Worm (Caenorhabditis elegans) whole organism, L1 larva: ENCODE data around the gene col-71.
"Not testable (repeated sequence)": the region's sequence is repeated elsewhere in the genome, so short reads cannot be mapped to it uniquely, and the experiment has no call there.

Experiments
- C04F5.9 ChIP-seq: sonication (generic microtip); optimal IDR thresholded peaks from 2 replicates; lab custom pipeline; 2016; ENCODE audit warnings: missing genetic modification characterization, missing compliant biosample characterization
- F16B12.6 ChIP-seq: fragments of 150-350 bp; optimal IDR thresholded peaks from 2 replicates; lab custom pipeline; 2014; ENCODE audit warnings: missing biosample characterization, missing genetic modification characterization
- Y116A8C.19 ChIP-seq: sonication (generic microtip); optimal IDR thresholded peaks from 2 replicates; lab custom pipeline; 2016; ENCODE audit warnings: missing compliant biosample characterization, missing genetic modification characterization, borderline replicate concordance
- alr-1 ChIP-seq: fragments of 200-800 bp; sonication (Bioruptor generic); optimal IDR thresholded peaks from 2 replicates; lab custom pipeline; 2018; ENCODE audit warnings: borderline replicate concordance, mild to moderate bottlenecking, missing genetic modification characterization, missing compliant biosample characterization
- aly-2 ChIP-seq: fragments of 150-350 bp; optimal IDR thresholded peaks from 2 replicates; lab custom pipeline; 2014; ENCODE audit warnings: missing biosample characterization, missing genetic modification characterization
- ceh-63 ChIP-seq: fragments of 200-800 bp; sonication (Bioruptor generic); optimal IDR thresholded peaks from 2 replicates; lab custom pipeline; 2018; ENCODE audit warnings: mild to moderate bottlenecking, missing genetic modification characterization, missing compliant biosample characterization
- ceh-8 ChIP-seq: fragments of 200-800 bp; sonication (Bioruptor generic); optimal IDR thresholded peaks from 2 replicates; lab custom pipeline; 2018; ENCODE audit warnings: mild to moderate bottlenecking, missing genetic modification characterization, moderate library complexity, missing compliant biosample characterization
- ces-1 ChIP-seq: fragments of 150-350 bp; optimal IDR thresholded peaks from 2 replicates; lab custom pipeline; 2014; ENCODE audit warnings: missing biosample characterization, missing genetic modification reagents, missing genetic modification characterization
- efl-1 ChIP-seq, 4 experiments: fragments of 150-350 bp; optimal IDR thresholded peaks in 3 of 4; peaks in 1 of 4; 1 replicate in 1 of 4; 2 replicates in 3 of 4; lab custom pipeline; 2014; ENCODE audit warnings: missing biosample characterization in 2 of 4, missing genetic modification characterization in 2 of 4, missing genetic modification reagents in 2 of 4
- efl-3 ChIP-seq: fragments of 200-800 bp; sonication (Bioruptor generic); optimal IDR thresholded peaks from 2 replicates; lab custom pipeline; 2018; ENCODE audit warnings: mild to moderate bottlenecking, missing genetic modification characterization, missing compliant biosample characterization
- egl-13 ChIP-seq: sonication (generic microtip); optimal IDR thresholded peaks from 2 replicates; lab custom pipeline; 2016; ENCODE audit warnings: missing genotype, missing genetic modification reagents, missing genetic modification characterization, missing compliant biosample characterization
- egl-27 ChIP-seq, 2 experiments: fragments of 150-350 bp in 1 of 2; sonication (generic microtip); optimal IDR thresholded peaks; 3 replicates each; lab custom pipeline; 2017 to 2018; ENCODE audit warnings: missing biosample characterization in 2 of 2, missing genetic modification characterization in 2 of 2, missing genetic modification reagents in 2 of 2
- elt-2 ChIP-seq: sonication (generic microtip); optimal IDR thresholded peaks from 2 replicates; lab custom pipeline; 2016; ENCODE audit warnings: missing genetic modification characterization, mild to moderate bottlenecking, inconsistent platforms, missing compliant biosample characterization, missing genetic modification reagents
- fkh-4 ChIP-seq: sonication (generic microtip); optimal IDR thresholded peaks from 2 replicates; lab custom pipeline; 2016; ENCODE audit warnings: missing compliant biosample characterization, missing genetic modification characterization, borderline replicate concordance
- fos-1 ChIP-seq: fragments of 150-350 bp; optimal IDR thresholded peaks from 2 replicates; lab custom pipeline; 2014; ENCODE audit warnings: missing biosample characterization, missing genetic modification characterization
- hlh-17 ChIP-seq: fragments of 200-800 bp; sonication (Bioruptor generic); optimal IDR thresholded peaks from 2 replicates; lab custom pipeline; 2018; ENCODE audit warnings: missing genetic modification characterization, mild to moderate bottlenecking, missing compliant biosample characterization, moderate library complexity, borderline replicate concordance
- hpl-2 ChIP-seq: fragments of 150-350 bp; optimal IDR thresholded peaks from 2 replicates; lab custom pipeline; 2014; ENCODE audit warnings: missing biosample characterization, missing genetic modification reagents, missing genetic modification characterization
- irx-1 ChIP-seq: sonication (generic microtip); optimal IDR thresholded peaks from 2 replicates; lab custom pipeline; 2016; ENCODE audit warnings: missing genetic modification characterization, missing compliant biosample characterization
- isw-1 ChIP-seq: fragments of 200-800 bp; sonication (Bioruptor generic); IDR thresholded peaks from 2 replicates; pipeline ENCODE4 v1.3.6; 2022; ENCODE audit warnings: missing genetic modification characterization, missing compliant biosample characterization
- jun-1 ChIP-seq: fragments of 150-350 bp; optimal IDR thresholded peaks from 2 replicates; lab custom pipeline; 2014; ENCODE audit warnings: missing biosample characterization, missing genetic modification reagents, missing genetic modification characterization
- lin-14 ChIP-seq: fragments of 200-800 bp; sonication (Bioruptor generic); optimal IDR thresholded peaks from 2 replicates; lab custom pipeline; 2018; ENCODE audit warnings: mild to moderate bottlenecking, missing genetic modification characterization, moderate library complexity, missing compliant biosample characterization
- lin-15B ChIP-seq: fragments of 150-350 bp; sonication (generic microtip); optimal IDR thresholded peaks from 3 replicates; lab custom pipeline; 2014; ENCODE audit warnings: missing biosample characterization, missing genetic modification characterization
- lin-35 ChIP-seq, 2 experiments: fragments of 150-350 bp; optimal IDR thresholded peaks; 2 replicates each; lab custom pipeline; 2014; ENCODE audit warnings: missing biosample characterization in 2 of 2, missing genetic modification characterization in 2 of 2, missing genetic modification reagents in 2 of 2
- lin-39 ChIP-seq: fragments of 150-350 bp; optimal IDR thresholded peaks from 2 replicates; lab custom pipeline; 2014; ENCODE audit warnings: missing biosample characterization, missing genetic modification reagents, missing genetic modification characterization
- mab-9 ChIP-seq: fragments of 200-800 bp; sonication (Bioruptor generic); IDR thresholded peaks from 2 replicates; pipeline ENCODE4 v1.3.6; 2022; ENCODE audit warnings: missing genetic modification reagents, missing genetic modification characterization, missing compliant biosample characterization
- mef-2 ChIP-seq: fragments of 150-350 bp; optimal IDR thresholded peaks from 2 replicates; lab custom pipeline; 2014; ENCODE audit warnings: missing biosample characterization, missing genetic modification characterization
- nhr-12 ChIP-seq: sonication (generic microtip); optimal IDR thresholded peaks from 2 replicates; lab custom pipeline; 2017; ENCODE audit warnings: missing biosample characterization, missing genetic modification characterization
- nhr-19 ChIP-seq: fragments of 200-800 bp; sonication (Bioruptor generic); conservative IDR thresholded peaks from 2 replicates; pipeline ENCODE4 v1.3.6; 2022; ENCODE audit warnings: missing genetic modification characterization, missing compliant biosample characterization
- nhr-20 ChIP-seq: sonication (generic microtip); optimal IDR thresholded peaks from 2 replicates; lab custom pipeline; 2016; ENCODE audit warnings: mild to moderate bottlenecking, missing genetic modification characterization, missing compliant biosample characterization
- nhr-28 ChIP-seq: fragments of 150-350 bp; optimal IDR thresholded peaks from 2 replicates; lab custom pipeline; 2014; ENCODE audit warnings: missing biosample characterization, missing genetic modification characterization
- nhr-76 ChIP-seq: sonication (generic microtip); optimal IDR thresholded peaks from 2 replicates; lab custom pipeline; 2017; ENCODE audit warnings: missing biosample characterization, missing genetic modification characterization
- nhr-77 ChIP-seq: fragments of 150-350 bp; optimal IDR thresholded peaks from 2 replicates; lab custom pipeline; 2014; ENCODE audit warnings: missing biosample characterization, missing genetic modification characterization
- nhr-85 ChIP-seq: sonication (generic microtip); peaks from one replicate; lab custom pipeline; 2016; ENCODE audit warnings: missing genetic modification characterization, inconsistent platforms, missing compliant biosample characterization
- nhr-90 ChIP-seq: sonication (generic microtip); optimal IDR thresholded peaks from 2 replicates; lab custom pipeline; 2016; ENCODE audit warnings: mild to moderate bottlenecking, missing genetic modification characterization, missing compliant biosample characterization; ENCODE audit not compliant: poor library complexity
- pax-3 ChIP-seq: fragments of 200-800 bp; sonication (Bioruptor generic); optimal IDR thresholded peaks from 2 replicates; lab custom pipeline; 2018; ENCODE audit warnings: mild to moderate bottlenecking, missing genetic modification characterization, moderate library complexity, missing compliant biosample characterization
- pqm-1 ChIP-seq: sonication (generic microtip); optimal IDR thresholded peaks from 3 replicates; lab custom pipeline; 2017; ENCODE audit warnings: missing biosample characterization, missing genetic modification characterization
- rnt-1 ChIP-seq: sonication (generic microtip); optimal IDR thresholded peaks from 2 replicates; lab custom pipeline; 2016; ENCODE audit warnings: mild to moderate bottlenecking, missing genetic modification characterization, moderate library complexity, missing compliant biosample characterization
- skn-1 ChIP-seq: fragments of 150-350 bp; optimal IDR thresholded peaks from 2 replicates; lab custom pipeline; 2014; ENCODE audit warnings: missing biosample characterization, missing genetic modification characterization
- snpc-4 ChIP-seq: fragments of 150-350 bp; optimal IDR thresholded peaks from 2 replicates; lab custom pipeline; 2014; ENCODE audit warnings: missing biosample characterization, missing genetic modification characterization
- snu-23 ChIP-seq: sonication (generic microtip); optimal IDR thresholded peaks from 2 replicates; lab custom pipeline; 2016; ENCODE audit warnings: missing genetic modification characterization, missing compliant biosample characterization
- sox-4 ChIP-seq: sonication (generic microtip); optimal IDR thresholded peaks from 2 replicates; lab custom pipeline; 2016; ENCODE audit warnings: missing genetic modification characterization, missing compliant biosample characterization
- sptf-1 ChIP-seq: fragments of 150-350 bp; optimal IDR thresholded peaks from 2 replicates; lab custom pipeline; 2014; ENCODE audit warnings: missing biosample characterization, missing genetic modification characterization
- swsn-7 ChIP-seq: sonication (generic microtip); optimal IDR thresholded peaks from 2 replicates; lab custom pipeline; 2016; ENCODE audit warnings: missing genetic modification characterization, missing compliant biosample characterization
- tlp-1 ChIP-seq: fragments of 150-350 bp; optimal IDR thresholded peaks from 2 replicates; lab custom pipeline; 2014; ENCODE audit warnings: missing biosample characterization, missing genetic modification characterization
- unc-130 ChIP-seq: fragments of 150-350 bp; optimal IDR thresholded peaks from 2 replicates; lab custom pipeline; 2017; ENCODE audit warnings: missing biosample characterization, missing genetic modification characterization, inconsistent platforms
- unc-62 ChIP-seq: fragments of 150-350 bp; optimal IDR thresholded peaks from 2 replicates; lab custom pipeline; 2014; ENCODE audit warnings: missing biosample characterization, missing genetic modification reagents, missing genetic modification characterization
- unc-98 ChIP-seq: fragments of 200-800 bp; sonication (Bioruptor generic); IDR thresholded peaks from 2 replicates; pipeline ENCODE4 v1.3.6; 2022; ENCODE audit warnings: missing genetic modification characterization, missing compliant biosample characterization
- zag-1 ChIP-seq: fragments of 150-350 bp; optimal IDR thresholded peaks from 2 replicates; lab custom pipeline; 2014; ENCODE audit warnings: missing biosample characterization, missing genetic modification characterization
- zip-4 ChIP-seq: fragments of 200-800 bp; sonication (Bioruptor generic); optimal IDR thresholded peaks from 2 replicates; lab custom pipeline; 2018; ENCODE audit warnings: mild to moderate bottlenecking, missing genetic modification characterization, moderate library complexity, missing compliant biosample characterization
- ztf-11 ChIP-seq, 2 experiments: sonication (generic microtip); optimal IDR thresholded peaks; 2 replicates each; lab custom pipeline; 2016 to 2017; ENCODE audit warnings: missing genetic modification characterization in 2 of 2, missing biosample characterization in 1 of 2, missing compliant biosample characterization in 1 of 2
- ztf-4 ChIP-seq: fragments of 150-350 bp; optimal IDR thresholded peaks from 2 replicates; lab custom pipeline; 2014; ENCODE audit warnings: missing biosample characterization, missing genetic modification characterization

Gene col-71

DNA sequence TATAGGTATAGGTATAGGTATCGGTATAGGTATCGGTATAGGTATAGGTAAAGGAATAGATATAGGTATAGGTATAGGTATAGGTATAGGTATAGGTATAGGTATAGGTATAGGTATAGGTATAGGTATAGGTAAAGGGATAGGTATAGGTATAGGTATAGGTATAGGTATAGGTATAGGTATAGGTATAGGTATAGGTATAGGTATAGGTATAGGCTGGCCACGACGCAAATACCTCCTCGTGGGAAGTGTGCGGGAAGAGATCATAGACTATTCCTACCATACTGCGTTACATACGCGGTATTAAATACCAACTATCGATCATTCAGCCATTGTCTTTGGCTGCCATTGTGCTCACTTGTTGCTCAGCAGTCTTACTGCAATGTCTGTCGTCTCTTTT, 11.6 kb downstream of the col-71 start, which contains the start of gene fbxb-112:
TSS of gene fbxb-112 (plus strand) at position 301 of the 400 bp plus-strand sequence.
- not testable (repeated sequence) for TF ChIP-seq hpl-2; nhr-28; fkh-4 (tag; lab: Kevin White, UChicago)

DNA sequence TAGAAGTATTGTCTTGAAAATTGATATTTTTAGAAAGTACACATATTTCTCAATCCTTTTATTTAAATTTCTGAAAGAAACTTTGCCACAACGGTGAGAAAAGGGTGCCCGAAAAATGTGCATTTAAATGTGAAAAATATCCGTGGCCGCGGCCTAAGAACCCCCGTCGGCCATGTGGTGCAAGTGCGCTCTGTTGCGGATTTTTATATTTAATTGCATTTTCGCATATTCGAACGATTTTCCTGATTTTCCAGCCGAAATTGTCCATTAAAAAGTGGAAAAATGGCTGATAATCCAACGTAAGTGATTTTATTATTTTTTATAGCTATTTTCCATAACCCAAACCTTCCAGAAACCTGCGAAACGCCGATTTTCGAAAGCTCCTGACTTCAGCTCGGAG, 20.1 kb downstream of the col-71 start, which contains the start of gene smu-2:
TSS of gene smu-2 (plus strand) at position 178 of the 400 bp plus-strand sequence.
- TF ChIP-seq nhr-77 (tag; lab: Kevin White, UChicago) (no peak), efl-1 (optimal IDR thresholded peaks at IDR 0.05; lab: Kevin White, UChicago) (peak; percentile 71 to 73), efl-1 (GFP tag; optimal IDR thresholded peaks at IDR 0.05 in 1 of 2; lab: Kevin White, UChicago) (peak; percentile 71 to 96), hlh-17 (no peak), lin-39 (peak; percentile 1), skn-1 (peak; percentile 37), nhr-20 (tag; lab: Kevin White, UChicago) (peak; percentile 56), lin-14 (no peak), tlp-1 (tag; lab: Kevin White, UChicago) (no peak), sox-4 (tag; lab: Kevin White, UChicago) (peak; percentile 66), elt-2 (peak; percentile 48), nhr-85 (tag; lab: Kevin White, UChicago) (peak; percentile 83), fos-1 (tag; lab: Kevin White, UChicago) (no peak), nhr-76 (tag; lab: Kevin White, UChicago) (no peak), ceh-63 (GFP tag; lab: Kevin White, UChicago) (no peak), pqm-1 (tag; lab: Kevin White, UChicago) (no peak), nhr-90 (tag; lab: Kevin White, UChicago) (peak; percentile 68), efl-3 (no peak), ces-1 (peak; percentile 70), unc-98 (peak; percentile 68), F16B12.6 (tag; lab: Kevin White, UChicago) (peak; percentile 53), rnt-1 (tag; lab: Kevin White, UChicago) (peak; percentile 97), alr-1 (no peak), ztf-11 (tag; optimal IDR thresholded peaks at IDR 0.05; lab: Kevin White, UChicago) (peak in 1 of 2 experiments; percentile 77), zip-4 (no peak), aly-2 (tag; lab: Kevin White, UChicago) (no peak), unc-62 (GFP tag; lab: Kevin White, UChicago) (no peak), swsn-7 (no peak), mef-2 (tag; lab: Kevin White, UChicago) (no peak), pax-3 (peak; percentile 62), mab-9 (GFP tag; lab: Robert Waterston, UW) (peak; percentile 54), lin-35 (GFP tag; optimal IDR thresholded peaks at IDR 0.05; lab: Kevin White, UChicago) (peak; percentile 51 to 70), egl-27 (tag; optimal IDR thresholded peaks at IDR 0.05; lab: Kevin White, UChicago) (no peak), jun-1 (tag; lab: Kevin White, UChicago) (no peak), lin-15B (peak; percentile 88), nhr-12 (tag; lab: Kevin White, UChicago) (no peak), irx-1 (tag; lab: Kevin White, UChicago) (peak; percentile 82), isw-1 (peak; percentile 68), ztf-4 (tag; lab: Kevin White, UChicago) (no peak), zag-1 (tag; lab: Kevin White, UChicago) (no peak), egl-13 (tag; lab: Kevin White, UChicago) (peak; percentile 25), unc-130 (tag; lab: Kevin White, UChicago) (no peak), snpc-4 (tag; lab: Kevin White, UChicago) (peak; percentile 41), fkh-4 (tag; lab: Kevin White, UChicago) (peak; percentile 82), sptf-1 (tag; lab: Kevin White, UChicago) (no peak), Y116A8C.19 (tag; lab: Kevin White, UChicago) (no peak), C04F5.9 (tag; lab: Kevin White, UChicago) (peak; percentile 67), ceh-8 (GFP tag; lab: Kevin White, UChicago) (no peak), nhr-19 (GFP tag; lab: Robert Waterston, UW) (peak; percentile 57), snu-23 (GFP tag; lab: Kevin White, UChicago) (no peak)
